Worm (Caenorhabditis elegans) whole organism, mixed stage, embryonic: Measurements from ENCODE around the gene cal-7.

Source experiments
- drap-1 ChIP-seq: fragments of 200-800 bp; sonication (Bioruptor generic); optimal IDR thresholded peaks from 3 replicates; lab custom pipeline; 2018; ENCODE audit warnings: mild to moderate bottlenecking, missing genetic modification characterization, missing compliant biosample characterization
- lsy-2 ChIP-seq: fragments of 150-350 bp; optimal IDR thresholded peaks from 2 replicates; lab custom pipeline; 2014; ENCODE audit warnings: missing biosample characterization, missing genetic modification characterization
- mep-1 ChIP-seq: fragments of 150-350 bp; optimal IDR thresholded peaks from 2 replicates; lab custom pipeline; 2017; ENCODE audit warnings: missing biosample characterization, missing genetic modification reagents, missing genetic modification characterization, inconsistent platforms
- mls-2 ChIP-seq: sonication (generic microtip); optimal IDR thresholded peaks from 2 replicates; lab custom pipeline; 2016; ENCODE audit warnings: mild to moderate bottlenecking, missing genetic modification characterization, moderate library complexity, missing compliant biosample characterization
- nhr-12 ChIP-seq: fragments of 150-350 bp; optimal IDR thresholded peaks from 2 replicates; lab custom pipeline; 2014; ENCODE audit warnings: missing biosample characterization, missing genetic modification characterization
- nhr-237 ChIP-seq: fragments of 150-350 bp; optimal IDR thresholded peaks from 2 replicates; lab custom pipeline; 2014; ENCODE audit warnings: missing biosample characterization, missing genetic modification characterization
- nhr-28 ChIP-seq: fragments of 150-350 bp; optimal IDR thresholded peaks from 2 replicates; lab custom pipeline; 2014; ENCODE audit warnings: missing biosample characterization, missing genetic modification characterization
- pha-4 ChIP-seq: fragments of 150-350 bp; optimal IDR thresholded peaks from 2 replicates; lab custom pipeline; 2018; ENCODE audit warnings: missing biosample characterization, missing genetic modification reagents, missing genetic modification characterization
- sem-2 ChIP-seq: fragments of 200-800 bp; sonication (Bioruptor generic); optimal IDR thresholded peaks from 2 replicates; lab custom pipeline; 2018; ENCODE audit warnings: mild to moderate bottlenecking, missing genetic modification characterization, missing compliant biosample characterization
- snpc-4 ChIP-seq: fragments of 150-350 bp; optimal IDR thresholded peaks from 2 replicates; lab custom pipeline; 2014; ENCODE audit warnings: missing biosample characterization, missing genetic modification characterization
- unc-62 ChIP-seq: fragments of 150-350 bp; optimal IDR thresholded peaks from 2 replicates; lab custom pipeline; 2014; ENCODE audit warnings: missing biosample characterization, missing genetic modification reagents, missing genetic modification characterization
- ztf-11 ChIP-seq: fragments of 150-350 bp; optimal IDR thresholded peaks from 2 replicates; lab custom pipeline; 2014; ENCODE audit warnings: missing biosample characterization, missing genetic modification characterization

DNA sequence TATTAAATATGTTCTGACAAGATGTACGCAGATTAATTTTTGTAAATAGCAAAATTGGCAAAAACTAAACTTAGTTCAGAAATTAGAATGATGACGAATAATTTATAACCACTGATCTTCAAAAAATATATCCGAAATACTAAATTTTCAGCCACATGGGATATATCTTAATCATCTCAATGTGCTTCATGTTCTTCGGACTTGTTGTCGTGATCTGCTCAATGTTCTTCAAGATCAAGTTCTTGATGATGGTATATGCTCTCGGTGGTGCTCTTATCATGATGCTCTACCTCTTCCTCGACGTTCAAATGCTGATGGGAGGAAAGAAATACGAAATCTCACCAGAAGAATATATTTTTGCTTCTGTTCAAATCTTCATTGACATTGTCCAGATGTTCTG, 27.3 kb upstream of the cal-7 start:
- TF ChIP-seq mep-1 (no peak), nhr-28 (tag; lab: Kevin White, UChicago) (no peak), drap-1 (no peak), nhr-237 (no peak), mls-2 (tag; lab: Kevin White, UChicago) (no peak), unc-62 (GFP tag; lab: Kevin White, UChicago) (no peak), snpc-4 (no peak), nhr-12 (tag; lab: Kevin White, UChicago) (no peak), pha-4 (tag; lab: Kevin White, UChicago) (no peak), lsy-2 (tag; lab: Kevin White, UChicago) (no peak), sem-2 (no peak), ztf-11 (tag; lab: Kevin White, UChicago) (no peak)
